Fruit fly (Drosophila melanogaster): ENCODE measurements around the gene Nup153.

The Nup153 gene

dm6 chrX:16616773-16617738 lies 18.0 kb downstream of the Nup153 start:
- TF ChIP-seq Snoo (tag; optimal IDR thresholded peaks at IDR 0.05) (no peak), CG8159 (tag; optimal IDR thresholded peaks at IDR 0.05) (no peak), CG32121 (GFP tag; IDR thresholded peaks at IDR 0.05) (no peak), CG13204 (GFP tag; optimal IDR thresholded peaks at IDR 0.05) (no peak), gl (tag; optimal IDR thresholded peaks at IDR 0.05) (no peak), EcR (GFP tag; optimal IDR thresholded peaks at IDR 0.05) (no peak), CG8301 (tag; optimal IDR thresholded peaks at IDR 0.05) (no peak), CG17806 (tag; optimal IDR thresholded peaks at IDR 0.05) (no peak), rn (GFP tag; IDR thresholded peaks at IDR 0.05) (no peak), CG4496 (GFP tag; IDR thresholded peaks at IDR 0.05) (no peak), D1 (tag; optimal IDR thresholded peaks at IDR 0.05) (no peak), CG10348 (GFP tag; IDR thresholded peaks at IDR 0.05) (no peak), Pif1B (GFP tag; optimal IDR thresholded peaks at IDR 0.05) (no peak), CG15710 (tag; optimal IDR thresholded peaks at IDR 0.05) (no peak), Pif1A (GFP tag; optimal IDR thresholded peaks at IDR 0.05) (no peak), CG12605 (GFP tag; IDR thresholded peaks at IDR 0.05) (no peak), CG9948 (tag; optimal IDR thresholded peaks at IDR 0.05) (no peak), fd96Ca (GFP tag; IDR thresholded peaks at IDR 0.05) (no peak), Ets98B (GFP tag; IDR thresholded peaks at IDR 0.05) (no peak), CG14655 (GFP tag; optimal IDR thresholded peaks at IDR 0.05) (no peak)

dm6 chrX:16618724-16619123 lies 19.7 kb downstream of the Nup153 start:
- TF ChIP-seq Pif1B (GFP tag; optimal IDR thresholded peaks at IDR 0.05) (no peak), CG4496 (GFP tag; IDR thresholded peaks at IDR 0.05) (no peak), CG9948 (tag; optimal IDR thresholded peaks at IDR 0.05) (no peak), CG8301 (tag; optimal IDR thresholded peaks at IDR 0.05) (no peak), CG34367 (tag; optimal IDR thresholded peaks at IDR 0.05) (no peak), Snoo (tag; optimal IDR thresholded peaks at IDR 0.05) (no peak), CG8159 (tag; optimal IDR thresholded peaks at IDR 0.05) (no peak), CG13204 (GFP tag; optimal IDR thresholded peaks at IDR 0.05) (no peak), fd96Ca (GFP tag; IDR thresholded peaks at IDR 0.05) (no peak), gl (tag; optimal IDR thresholded peaks at IDR 0.05) (no peak), CG17806 (tag; optimal IDR thresholded peaks at IDR 0.05) (no peak), Ets98B (GFP tag; IDR thresholded peaks at IDR 0.05) (no peak), CG32121 (GFP tag; IDR thresholded peaks at IDR 0.05) (no peak), D1 (tag; optimal IDR thresholded peaks at IDR 0.05) (no peak), EcR (GFP tag; optimal IDR thresholded peaks at IDR 0.05) (no peak), Pif1A (GFP tag; optimal IDR thresholded peaks at IDR 0.05) (no peak), CG10348 (GFP tag; IDR thresholded peaks at IDR 0.05) (no peak), CG14655 (GFP tag; optimal IDR thresholded peaks at IDR 0.05) (no peak)

- TF ChIP-seq CG32121 (GFP tag; IDR thresholded peaks at IDR 0.05) (no peak), CG15710 (tag; optimal IDR thresholded peaks at IDR 0.05) (no peak), Ets98B (GFP tag; IDR thresholded peaks at IDR 0.05) (peak; percentile 32; the same call in 1 of the 2 replicates), EcR (GFP tag; optimal IDR thresholded peaks at IDR 0.05) (peak; percentile 62), CG13204 (GFP tag; optimal IDR thresholded peaks at IDR 0.05) (peak; percentile 99), CG4496 (GFP tag; IDR thresholded peaks at IDR 0.05) (peak; percentile 33; the same call in 1 of the 3 replicates)
These were observed 22.4 kb downstream of the Nup153 start, which contains the start of gene CG9782 for dm6 chrX:16621462-16621861. TSS of gene CG9782 (minus strand) at chrX:16621589.

- TF ChIP-seq rn (GFP tag; IDR thresholded peaks at IDR 0.05), result no peak
- TF ChIP-seq CG4496 (GFP tag; IDR thresholded peaks at IDR 0.05), result no peak
- TF ChIP-seq CG8159 (tag; optimal IDR thresholded peaks at IDR 0.05), result no peak
- TF ChIP-seq CG10348 (GFP tag; IDR thresholded peaks at IDR 0.05), result no peak
- TF ChIP-seq CG12605 (GFP tag; IDR thresholded peaks at IDR 0.05), result no peak
- TF ChIP-seq Snoo (tag; optimal IDR thresholded peaks at IDR 0.05), result no peak
- TF ChIP-seq CG32121 (GFP tag; IDR thresholded peaks at IDR 0.05), result no peak
- TF ChIP-seq CG17806 (tag; optimal IDR thresholded peaks at IDR 0.05), result no peak
- no peak for TF ChIP-seq CG8301 (tag; optimal IDR thresholded peaks at IDR 0.05)
- TF ChIP-seq gl (tag; optimal IDR thresholded peaks at IDR 0.05), result no peak
- no peak for TF ChIP-seq CG34367 (tag; optimal IDR thresholded peaks at IDR 0.05)
- no peak for TF ChIP-seq Ets98B (GFP tag; IDR thresholded peaks at IDR 0.05)
These were observed 24.5 kb downstream of the Nup153 start for dm6 chrX:16623524-16623923.

dm6 chrX:16624519-16624918 lies 25.5 kb downstream of the Nup153 start:
- TF ChIP-seq Ets98B (GFP tag; IDR thresholded peaks at IDR 0.05) (no peak), D1 (tag; optimal IDR thresholded peaks at IDR 0.05) (no peak), rn (GFP tag; IDR thresholded peaks at IDR 0.05) (no peak), CG8301 (tag; optimal IDR thresholded peaks at IDR 0.05) (no peak), Pif1B (GFP tag; optimal IDR thresholded peaks at IDR 0.05) (no peak), CG8159 (tag; optimal IDR thresholded peaks at IDR 0.05) (no peak), CG9948 (tag; optimal IDR thresholded peaks at IDR 0.05) (no peak), fd96Ca (GFP tag; IDR thresholded peaks at IDR 0.05) (no peak), CG34367 (tag; optimal IDR thresholded peaks at IDR 0.05) (no peak), CG14655 (GFP tag; optimal IDR thresholded peaks at IDR 0.05) (no peak), EcR (GFP tag; optimal IDR thresholded peaks at IDR 0.05) (no peak), CG32121 (GFP tag; IDR thresholded peaks at IDR 0.05) (no peak), CG15710 (tag; optimal IDR thresholded peaks at IDR 0.05) (no peak), CG13204 (GFP tag; optimal IDR thresholded peaks at IDR 0.05) (no peak), CG10348 (GFP tag; IDR thresholded peaks at IDR 0.05) (no peak), Snoo (tag; optimal IDR thresholded peaks at IDR 0.05) (no peak)

Measured in whole organism, pupa.